Worm (Caenorhabditis elegans) whole organism, L1 larva: Measurements from ENCODE around the gene Y57G11C.1144.

Source experiments
- C16A3.4 ChIP-seq: fragments of 150-350 bp; optimal IDR thresholded peaks from 2 replicates; lab custom pipeline; 2014; ENCODE audit warnings: missing biosample characterization, missing genetic modification characterization
- C34B4.2 ChIP-seq: sonication (generic microtip); optimal IDR thresholded peaks from 2 replicates; lab custom pipeline; 2017; ENCODE audit warnings: mild to moderate bottlenecking, missing genetic modification characterization, missing compliant biosample characterization
- blmp-1 ChIP-seq: fragments of 150-350 bp; optimal IDR thresholded peaks from 2 replicates; lab custom pipeline; 2014; ENCODE audit warnings: missing biosample characterization, missing genetic modification characterization
- ceh-63 ChIP-seq: fragments of 200-800 bp; sonication (Bioruptor generic); optimal IDR thresholded peaks from 2 replicates; lab custom pipeline; 2018; ENCODE audit warnings: mild to moderate bottlenecking, missing genetic modification characterization, missing compliant biosample characterization
- ceh-88 ChIP-seq: fragments of 200-800 bp; sonication (Bioruptor generic); IDR thresholded peaks from 2 replicates; pipeline ENCODE4 v1.3.6; 2022; ENCODE audit warnings: missing genetic modification characterization, missing compliant biosample characterization
- dpl-1 ChIP-seq, 3 experiments: fragments of 150-350 bp in 2 of 3; sonication (generic microtip) in 1 of 3; optimal IDR thresholded peaks; 2 replicates each; lab custom pipeline; 2014 to 2017; ENCODE audit warnings: missing biosample characterization in 3 of 3, missing genetic modification characterization in 3 of 3, missing genetic modification reagents in 3 of 3
- efl-1 ChIP-seq, 4 experiments: fragments of 150-350 bp; optimal IDR thresholded peaks in 3 of 4; peaks in 1 of 4; 1 replicate in 1 of 4; 2 replicates in 3 of 4; lab custom pipeline; 2014; ENCODE audit warnings: missing biosample characterization in 2 of 4, missing genetic modification characterization in 2 of 4, missing genetic modification reagents in 2 of 4
- efl-3 ChIP-seq: fragments of 200-800 bp; sonication (Bioruptor generic); optimal IDR thresholded peaks from 2 replicates; lab custom pipeline; 2018; ENCODE audit warnings: mild to moderate bottlenecking, missing genetic modification characterization, missing compliant biosample characterization
- elt-2 ChIP-seq: sonication (generic microtip); optimal IDR thresholded peaks from 2 replicates; lab custom pipeline; 2016; ENCODE audit warnings: missing genetic modification characterization, mild to moderate bottlenecking, inconsistent platforms, missing compliant biosample characterization, missing genetic modification reagents
- elt-3 ChIP-seq, 6 experiments: fragments of 150-350 bp in 1 of 6; sonication (generic microtip); optimal IDR thresholded peaks; 2 replicates each; lab custom pipeline; 2017 to 2018; ENCODE audit warnings: missing biosample characterization in 6 of 6, missing genetic modification characterization in 6 of 6, inconsistent platforms in 1 of 6
- ets-5 ChIP-seq: fragments of 200-800 bp; sonication (Bioruptor generic); IDR thresholded peaks from 2 replicates; pipeline ENCODE4 v1.3.6; 2022; ENCODE audit warnings: missing genetic modification characterization, missing compliant biosample characterization
- grh-1 ChIP-seq: fragments of 200-800 bp; sonication (Bioruptor generic); IDR thresholded peaks from 2 replicates; pipeline ENCODE4 v1.3.6; 2022; ENCODE audit warnings: missing genetic modification reagents, missing genetic modification characterization, missing compliant biosample characterization
- hlh-17 ChIP-seq: fragments of 200-800 bp; sonication (Bioruptor generic); optimal IDR thresholded peaks from 2 replicates; lab custom pipeline; 2018; ENCODE audit warnings: missing genetic modification characterization, mild to moderate bottlenecking, missing compliant biosample characterization, moderate library complexity, borderline replicate concordance
- hlh-4 ChIP-seq: sonication (generic microtip); optimal IDR thresholded peaks from 2 replicates; lab custom pipeline; 2016; ENCODE audit warnings: mild to moderate bottlenecking, missing genetic modification characterization, missing compliant biosample characterization
- irx-1 ChIP-seq: sonication (generic microtip); optimal IDR thresholded peaks from 2 replicates; lab custom pipeline; 2016; ENCODE audit warnings: missing genetic modification characterization, missing compliant biosample characterization
- lin-14 ChIP-seq: fragments of 200-800 bp; sonication (Bioruptor generic); optimal IDR thresholded peaks from 2 replicates; lab custom pipeline; 2018; ENCODE audit warnings: mild to moderate bottlenecking, missing genetic modification characterization, moderate library complexity, missing compliant biosample characterization
- lin-35 ChIP-seq, 2 experiments: fragments of 150-350 bp; optimal IDR thresholded peaks; 2 replicates each; lab custom pipeline; 2014; ENCODE audit warnings: missing biosample characterization in 2 of 2, missing genetic modification characterization in 2 of 2, missing genetic modification reagents in 2 of 2
- lir-3 ChIP-seq: sonication (generic microtip); optimal IDR thresholded peaks from 2 replicates; lab custom pipeline; 2016; ENCODE audit warnings: mild to moderate bottlenecking, missing genetic modification characterization, moderate library complexity, missing compliant biosample characterization; ENCODE audit not compliant: poor library complexity
- lsy-2 ChIP-seq, 2 experiments: fragments of 150-350 bp; optimal IDR thresholded peaks; 2 replicates each; lab custom pipeline; 2014; ENCODE audit warnings: missing biosample characterization in 2 of 2, missing genetic modification characterization in 2 of 2
- nhr-237 ChIP-seq: fragments of 150-350 bp; optimal IDR thresholded peaks from 2 replicates; lab custom pipeline; 2014; ENCODE audit warnings: missing biosample characterization, missing genetic modification characterization
- nhr-28 ChIP-seq: fragments of 150-350 bp; optimal IDR thresholded peaks from 2 replicates; lab custom pipeline; 2014; ENCODE audit warnings: missing biosample characterization, missing genetic modification characterization
- nhr-71 ChIP-seq: sonication (generic microtip); optimal IDR thresholded peaks from 2 replicates; lab custom pipeline; 2016; ENCODE audit warnings: mild to moderate bottlenecking, missing genetic modification characterization, moderate library complexity, missing compliant biosample characterization
- nhr-76 ChIP-seq: sonication (generic microtip); optimal IDR thresholded peaks from 2 replicates; lab custom pipeline; 2017; ENCODE audit warnings: missing biosample characterization, missing genetic modification characterization
- nhr-85 ChIP-seq: sonication (generic microtip); peaks from one replicate; lab custom pipeline; 2016; ENCODE audit warnings: missing genetic modification characterization, inconsistent platforms, missing compliant biosample characterization
- pqm-1 ChIP-seq: sonication (generic microtip); optimal IDR thresholded peaks from 3 replicates; lab custom pipeline; 2017; ENCODE audit warnings: missing biosample characterization, missing genetic modification characterization
- rnt-1 ChIP-seq: sonication (generic microtip); optimal IDR thresholded peaks from 2 replicates; lab custom pipeline; 2016; ENCODE audit warnings: mild to moderate bottlenecking, missing genetic modification characterization, moderate library complexity, missing compliant biosample characterization
- skn-1 ChIP-seq: fragments of 150-350 bp; optimal IDR thresholded peaks from 2 replicates; lab custom pipeline; 2014; ENCODE audit warnings: missing biosample characterization, missing genetic modification characterization
- snpc-4 ChIP-seq: fragments of 150-350 bp; optimal IDR thresholded peaks from 2 replicates; lab custom pipeline; 2014; ENCODE audit warnings: missing biosample characterization, missing genetic modification characterization
- snu-23 ChIP-seq: sonication (generic microtip); optimal IDR thresholded peaks from 2 replicates; lab custom pipeline; 2016; ENCODE audit warnings: missing genetic modification characterization, missing compliant biosample characterization
- sox-4 ChIP-seq: sonication (generic microtip); optimal IDR thresholded peaks from 2 replicates; lab custom pipeline; 2016; ENCODE audit warnings: missing genetic modification characterization, missing compliant biosample characterization
- sup-37 ChIP-seq: fragments of 200-800 bp; sonication (Bioruptor generic); optimal IDR thresholded peaks from 2 replicates; lab custom pipeline; 2018; ENCODE audit warnings: mild to moderate bottlenecking, missing genetic modification characterization, missing compliant biosample characterization
- swsn-7 ChIP-seq: sonication (generic microtip); optimal IDR thresholded peaks from 2 replicates; lab custom pipeline; 2016; ENCODE audit warnings: missing genetic modification characterization, missing compliant biosample characterization
- unc-62 ChIP-seq: fragments of 150-350 bp; optimal IDR thresholded peaks from 2 replicates; lab custom pipeline; 2014; ENCODE audit warnings: missing biosample characterization, missing genetic modification reagents, missing genetic modification characterization
- unc-86 ChIP-seq: sonication (generic microtip); optimal IDR thresholded peaks from 2 replicates; lab custom pipeline; 2016; ENCODE audit warnings: missing genetic modification characterization, missing compliant biosample characterization
- ztf-11 ChIP-seq, 2 experiments: sonication (generic microtip); optimal IDR thresholded peaks; 2 replicates each; lab custom pipeline; 2016 to 2017; ENCODE audit warnings: missing genetic modification characterization in 2 of 2, missing biosample characterization in 1 of 2, missing compliant biosample characterization in 1 of 2

The Y57G11C.1144 gene

ce11 chrIV:14950468-14950867, 13.4 kb downstream of the Y57G11C.1144 start, which contains the start of gene Y41E3.22:
Y41E3.22 (plus strand) TSS chrIV:14950710.
- TF ChIP-seq elt-2 (tag; lab: Kevin White, UChicago) (no peak), sup-37 (no peak), unc-62 (no peak), lir-3 (tag; lab: Kevin White, UChicago) (no peak), swsn-7 (tag; lab: Kevin White, UChicago) (no peak), skn-1 (tag; lab: Kevin White, UChicago) (no peak), irx-1 (tag; lab: Kevin White, UChicago) (no peak), efl-1 (optimal IDR thresholded peaks at IDR 0.05; lab: Kevin White, UChicago) (no peak), efl-1 (GFP tag; optimal IDR thresholded peaks at IDR 0.05 in 1 of 2; lab: Kevin White, UChicago) (no peak), C16A3.4 (tag; lab: Kevin White, UChicago) (no peak), lsy-2 (tag; optimal IDR thresholded peaks at IDR 0.05; lab: Kevin White, UChicago) (no peak), ceh-88 (GFP tag; lab: Robert Waterston, UW) (no peak), nhr-76 (tag; lab: Kevin White, UChicago) (no peak), pqm-1 (tag; lab: Kevin White, UChicago) (no peak), nhr-71 (no peak), ztf-11 (tag; optimal IDR thresholded peaks at IDR 0.05; lab: Kevin White, UChicago) (no peak), grh-1 (GFP tag; lab: Robert Waterston, UW) (no peak), nhr-28 (tag; lab: Kevin White, UChicago) (no peak), lin-35 (GFP tag; optimal IDR thresholded peaks at IDR 0.05; lab: Kevin White, UChicago) (no peak), blmp-1 (no peak)
- TF ChIP-seq, all 84 proteins: peak for 0

- TF ChIP-seq efl-1 (optimal IDR thresholded peaks at IDR 0.05; lab: Kevin White, UChicago) (no peak), efl-1 (GFP tag; optimal IDR thresholded peaks at IDR 0.05 in 1 of 2; lab: Kevin White, UChicago) (no peak), lin-14 (GFP tag; lab: Kevin White, UChicago) (no peak), snu-23 (GFP tag; lab: Kevin White, UChicago) (no peak), unc-86 (tag; lab: Kevin White, UChicago) (no peak)
Observed at ce11 chrIV:14953802-14954201, 16.7 kb downstream of the Y57G11C.1144 start.

- TF ChIP-seq sox-4 (tag; lab: Kevin White, UChicago) (no peak), hlh-4 (no peak), efl-3 (GFP tag; lab: Kevin White, UChicago) (no peak), efl-1 (optimal IDR thresholded peaks at IDR 0.05; lab: Kevin White, UChicago) (peak in 1 of 2 experiments; percentile 40), efl-1 (GFP tag; optimal IDR thresholded peaks at IDR 0.05 in 1 of 2; lab: Kevin White, UChicago) (peak in 1 of 2 experiments; percentile 5), lsy-2 (tag; optimal IDR thresholded peaks at IDR 0.05; lab: Kevin White, UChicago) (peak in 1 of 2 experiments; percentile 43), C16A3.4 (tag; lab: Kevin White, UChicago) (no peak), rnt-1 (tag; lab: Kevin White, UChicago) (no peak), nhr-237 (no peak), elt-2 (tag; lab: Kevin White, UChicago) (no peak), dpl-1 (GFP tag; optimal IDR thresholded peaks at IDR 0.05; lab: Kevin White, UChicago) (peak in 2 of 3 experiments; percentile 17 to 26), elt-3 (tag; optimal IDR thresholded peaks at IDR 0.05; lab: Kevin White, UChicago) (no peak), grh-1 (GFP tag; lab: Robert Waterston, UW) (no peak), ets-5 (GFP tag; lab: Robert Waterston, UW) (no peak), swsn-7 (tag; lab: Kevin White, UChicago) (no peak), snpc-4 (tag; lab: Kevin White, UChicago) (no peak), nhr-85 (tag; lab: Kevin White, UChicago) (no peak), hlh-17 (GFP tag; lab: Kevin White, UChicago) (no peak), ceh-63 (GFP tag; lab: Kevin White, UChicago) (no peak), C34B4.2 (tag; lab: Kevin White, UChicago) (no peak), unc-86 (tag; lab: Kevin White, UChicago) (no peak)
Observed at ce11 chrIV:14954842-14955241, 17.7 kb downstream of the Y57G11C.1144 start.
